Worm (Caenorhabditis elegans) whole organism, L2 larva: ENCODE measurements around the gene M60.4.

Experiments
- R02D3.7 ChIP-seq: fragments of 150-350 bp; optimal IDR thresholded peaks from 2 replicates; lab custom pipeline; 2014; ENCODE audit warnings: missing biosample characterization, missing genetic modification characterization
- aly-2 ChIP-seq: fragments of 150-350 bp; optimal IDR thresholded peaks from 2 replicates; lab custom pipeline; 2014; ENCODE audit warnings: missing biosample characterization, missing genetic modification characterization
- elt-3 ChIP-seq: sonication (generic microtip); optimal IDR thresholded peaks from 2 replicates; lab custom pipeline; 2017; ENCODE audit warnings: missing biosample characterization, missing genetic modification characterization
- fos-1 ChIP-seq: fragments of 150-350 bp; optimal IDR thresholded peaks from 2 replicates; lab custom pipeline; 2014; ENCODE audit warnings: missing biosample characterization, missing genetic modification characterization
- lin-13 ChIP-seq: fragments of 150-350 bp; optimal IDR thresholded peaks from 2 replicates; lab custom pipeline; 2014; ENCODE audit warnings: missing biosample characterization, missing genetic modification reagents, missing genetic modification characterization
- nhr-12 ChIP-seq: fragments of 150-350 bp; optimal IDR thresholded peaks from 2 replicates; lab custom pipeline; 2014; ENCODE audit warnings: missing biosample characterization, missing genetic modification characterization
- nhr-77 ChIP-seq: fragments of 150-350 bp; optimal IDR thresholded peaks from 2 replicates; lab custom pipeline; 2014; ENCODE audit warnings: missing biosample characterization, missing genetic modification characterization
- peb-1 ChIP-seq: fragments of 150-350 bp; optimal IDR thresholded peaks from 2 replicates; lab custom pipeline; 2014; ENCODE audit warnings: missing biosample characterization, missing genetic modification characterization
- skn-1 ChIP-seq: sonication (generic microtip); optimal IDR thresholded peaks from 2 replicates; lab custom pipeline; 2017; ENCODE audit warnings: missing biosample characterization, missing genetic modification characterization
- snpc-4 ChIP-seq: fragments of 150-350 bp; optimal IDR thresholded peaks from 2 replicates; lab custom pipeline; 2014; ENCODE audit warnings: missing biosample characterization, missing genetic modification characterization
- unc-39 ChIP-seq: fragments of 150-350 bp; optimal IDR thresholded peaks from 2 replicates; lab custom pipeline; 2014; ENCODE audit warnings: missing biosample characterization, missing genetic modification characterization
- unc-62 ChIP-seq: fragments of 150-350 bp; optimal IDR thresholded peaks from 2 replicates; lab custom pipeline; 2014; ENCODE audit warnings: missing biosample characterization, missing genetic modification reagents, missing genetic modification characterization
- ztf-11 ChIP-seq: sonication (generic microtip); optimal IDR thresholded peaks from 2 replicates; lab custom pipeline; 2017; ENCODE audit warnings: missing biosample characterization, missing genetic modification characterization

DNA sequence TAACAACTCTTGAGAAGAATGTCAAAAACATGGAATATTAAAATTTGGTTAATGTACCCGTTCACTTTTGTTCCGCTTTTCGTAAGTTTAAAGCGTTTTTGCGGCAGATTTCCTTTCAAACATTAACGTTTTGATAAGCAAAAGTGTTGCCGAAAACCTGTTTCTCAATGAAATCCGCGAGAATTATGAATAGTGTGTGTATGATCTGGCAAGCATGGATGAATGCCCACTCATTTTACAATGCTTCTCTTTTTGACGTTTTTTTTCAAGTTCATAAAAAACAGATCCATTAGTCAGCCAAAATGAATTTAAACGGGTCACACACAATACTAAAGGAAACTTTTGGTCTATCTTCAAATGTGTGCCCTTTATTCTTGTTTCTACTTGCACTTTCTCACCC is 47.9 kb upstream of the M60.4 start:
- TF ChIP-seq fos-1 (tag; lab: Kevin White, UChicago) = no peak
- TF ChIP-seq peb-1 (tag; lab: Kevin White, UChicago) = no peak
- TF ChIP-seq aly-2 (tag; lab: Kevin White, UChicago) = no peak
- no peak for TF ChIP-seq R02D3.7 (tag; lab: Kevin White, UChicago)
- no peak for TF ChIP-seq nhr-12 (tag; lab: Kevin White, UChicago)
- TF ChIP-seq ztf-11 (tag; lab: Kevin White, UChicago) = no peak
- TF ChIP-seq snpc-4 (tag; lab: Kevin White, UChicago) = no peak
- TF ChIP-seq nhr-77 (tag; lab: Kevin White, UChicago) = no peak
- TF ChIP-seq unc-39 (tag; lab: Kevin White, UChicago) = no peak
- no peak for TF ChIP-seq elt-3 (tag; lab: Kevin White, UChicago)
- no peak for TF ChIP-seq skn-1 (tag; lab: Kevin White, UChicago)
- TF ChIP-seq lin-13 = no peak
- no peak for TF ChIP-seq unc-62 (GFP tag; lab: Kevin White, UChicago)
